Worm (Caenorhabditis elegans) whole organism, late embryonic: ENCODE measurements around the gene F22B5.5.

Experiments used
- ceh-31 ChIP-seq: sonication (generic microtip); optimal IDR thresholded peaks from 2 replicates; lab custom pipeline; 2016; ENCODE audit warnings: missing genetic modification characterization, missing compliant biosample characterization
- ceh-9 ChIP-seq: sonication (generic microtip); optimal IDR thresholded peaks from 2 replicates; lab custom pipeline; 2016; ENCODE audit warnings: mild to moderate bottlenecking, missing genetic modification characterization, inconsistent platforms, missing compliant biosample characterization
- elt-4 ChIP-seq: sonication (generic microtip); optimal IDR thresholded peaks from 2 replicates; lab custom pipeline; 2016; ENCODE audit warnings: missing genetic modification characterization, missing compliant biosample characterization
- gmeb-2 ChIP-seq: sonication (generic microtip); optimal IDR thresholded peaks from 2 replicates; lab custom pipeline; 2016; ENCODE audit warnings: missing genetic modification characterization, inconsistent platforms, missing compliant biosample characterization
- nhr-11 ChIP-seq: fragments of 150-350 bp; optimal IDR thresholded peaks from 2 replicates; lab custom pipeline; 2014; ENCODE audit warnings: missing biosample characterization, missing genetic modification characterization
- pha-4 ChIP-seq: fragments of 150-350 bp; optimal IDR thresholded peaks from 2 replicates; lab custom pipeline; 2018; ENCODE audit warnings: missing biosample characterization, missing genetic modification reagents, missing genetic modification characterization
- pqm-1 ChIP-seq: sonication (generic microtip); optimal IDR thresholded peaks from 2 replicates; lab custom pipeline; 2016; ENCODE audit warnings: missing genetic modification characterization, missing compliant biosample characterization
- tbx-2 ChIP-seq: sonication (generic microtip); optimal IDR thresholded peaks from 2 replicates; lab custom pipeline; 2016; ENCODE audit warnings: missing genetic modification characterization, missing compliant biosample characterization

ce11 chrII:8404748-8405147 is 49.7 kb downstream of the F22B5.5 start, which contains the start of gene skpo-1:
- TF ChIP-seq pha-4 (tag; lab: Kevin White, UChicago) = no peak
- no peak for TF ChIP-seq elt-4
- no peak for TF ChIP-seq gmeb-2 (tag; lab: Kevin White, UChicago)
- TF ChIP-seq ceh-31 = no peak
- no peak for TF ChIP-seq tbx-2
- TF ChIP-seq ceh-9 = no peak
- TF ChIP-seq pqm-1 = no peak
- no peak for TF ChIP-seq nhr-11
